Worm (Caenorhabditis elegans): Measurements from ENCODE around the gene cyn-10.

Gene cyn-10

ce11 chrII:6901795-6902194, 11.4 kb downstream of the cyn-10 start, which contains the start of gene psmd-9:
Gene psmd-9 (plus strand): TSS chrII:6902095.
- TF ChIP-seq nhr-102 (tag; optimal IDR thresholded peaks at IDR 0.05) (no peak), zip-11 (GFP tag; IDR thresholded peaks at IDR 0.05) (no peak), spr-3 (GFP tag; optimal IDR thresholded peaks at IDR 0.05) (no peak), aha-1 (tag) (no peak), tra-1 (GFP tag; IDR thresholded peaks at IDR 0.05) (no peak), mdt-29 (GFP tag; IDR thresholded peaks at IDR 0.05) (no peak), unc-130 (GFP tag; optimal IDR thresholded peaks at IDR 0.05) (no peak), ceh-28 (tag; optimal IDR thresholded peaks at IDR 0.05) (no peak), php-3 (GFP tag; IDR thresholded peaks at IDR 0.05) (no peak), zip-2 (tag; optimal IDR thresholded peaks at IDR 0.05) (no peak)

- TF ChIP-seq nhr-111 (GFP tag; optimal IDR thresholded peaks at IDR 0.05) (no peak), aha-1 (tag) (peak; percentile 82), Y75B8A.6 (GFP tag; IDR thresholded peaks at IDR 0.05) (no peak), daf-19 (GFP tag; conservative IDR thresholded peaks at IDR 0.05) (no peak), unc-62 (GFP tag; optimal IDR thresholded peaks at IDR 0.05 in 1 of 2) (peak in 1 of 2 experiments; percentile 84), unc-62 (tag; optimal IDR thresholded peaks at IDR 0.05) (no peak)
Measured at ce11 chrII:6900708-6901107, 12.5 kb downstream of the cyn-10 start.

ce11 chrII:6898017-6898779, 15.0 kb downstream of the cyn-10 start, which contains the start of gene hrpl-1:
Gene hrpl-1 (plus strand): TSS chrII:6898729.
- TF ChIP-seq dmd-6 (GFP tag; IDR thresholded peaks at IDR 0.05) (peak; percentile 30; the same call in 1 of the 2 replicates), D1046.2 (GFP tag; IDR thresholded peaks at IDR 0.05) (0 out of 2 replicates have a peak, but pooled peaks have one; percentile 16), nhr-41 (GFP tag; IDR thresholded peaks at IDR 0.05) (no peak), mdl-1 (tag; optimal IDR thresholded peaks at IDR 0.05) (no peak), madf-9 (GFP tag; conservative IDR thresholded peaks at IDR 0.05) (no peak), R02D3.7 (tag; optimal IDR thresholded peaks at IDR 0.05) (no peak), ceh-20 (GFP tag; IDR thresholded peaks at IDR 0.05) (peak; percentile 11; the same call in 1 of the 2 replicates), arid-1 (GFP tag; conservative IDR thresholded peaks at IDR 0.05) (0 out of 2 replicates have a peak, but pooled peaks have one; percentile 26), nhr-6 (tag; optimal IDR thresholded peaks at IDR 0.05) (no peak), hlh-11 (tag; optimal IDR thresholded peaks at IDR 0.05) (peak; percentile 3), mes-2 (tag; optimal IDR thresholded peaks at IDR 0.05; ENCODE audit: poor library complexity, severe bottlenecking) (peak; percentile 61), spr-1 (tag; optimal IDR thresholded peaks at IDR 0.05) (no peak), unc-62 (GFP tag; optimal IDR thresholded peaks at IDR 0.05 in 1 of 2) (peak in 1 of 2 experiments; percentile 28), unc-62 (tag; optimal IDR thresholded peaks at IDR 0.05) (no peak), lin-39 (tag; optimal IDR thresholded peaks at IDR 0.05) (no peak), zip-2 (tag; optimal IDR thresholded peaks at IDR 0.05) (no peak), tra-1 (GFP tag; IDR thresholded peaks at IDR 0.05) (no peak), daf-16 (GFP tag; optimal IDR thresholded peaks at IDR 0.05) (peak in 1 of 2 experiments; percentile 59), daf-16 (tag; optimal IDR thresholded peaks at IDR 0.05) (peak; percentile 59), lin-29 (GFP tag; IDR thresholded peaks at IDR 0.05) (no peak), php-3 (GFP tag; IDR thresholded peaks at IDR 0.05) (0 out of 2 replicates have a peak, but pooled peaks have one; percentile 10), aha-1 (tag) (peak; percentile 41), nhr-48 (tag; optimal IDR thresholded peaks at IDR 0.05) (no peak), egl-43 (GFP tag; IDR thresholded peaks at IDR 0.05) (peak; percentile 71), vab-7 (GFP tag; IDR thresholded peaks at IDR 0.05) (peak; percentile 36; the same call in 1 of the 2 replicates), ctbp-1 (GFP tag; IDR thresholded peaks at IDR 0.05) (peak; percentile 61), spr-3 (GFP tag; optimal IDR thresholded peaks at IDR 0.05) (no peak), lim-7 (GFP tag; IDR thresholded peaks at IDR 0.05) (peak; percentile 69), T20F7.1 (GFP tag; optimal IDR thresholded peaks at IDR 0.05) (peak; percentile 85), fkh-10 (GFP tag; optimal IDR thresholded peaks at IDR 0.05) (no peak), F49E8.2 (tag; optimal IDR thresholded peaks at IDR 0.05; ENCODE audit: borderline replicate concordance) (no peak), saeg-2 (GFP tag; IDR thresholded peaks at IDR 0.05) (no peak), nhr-28 (tag; optimal IDR thresholded peaks at IDR 0.05) (peak; percentile 0), dmd-8 (GFP tag; IDR thresholded peaks at IDR 0.05) (0 out of 2 replicates have a peak, but pooled peaks have one; percentile 42), dpl-1 (GFP tag; optimal IDR thresholded peaks at IDR 0.05) (peak; percentile 11), hlh-30 (tag; optimal IDR thresholded peaks at IDR 0.05; ENCODE audit: insufficient read depth) (peak; percentile 54), lin-1 (GFP tag; IDR thresholded peaks at IDR 0.05) (0 out of 2 replicates have a peak, but pooled peaks have one; percentile 22)
